Worm (Caenorhabditis elegans) whole organism, late embryonic: ENCODE data around the gene col-79.
A peak's percentile ranks its signal among the peaks of the same experiment; 100 is the strongest.

ENCODE experiments used
- C08G9.2 ChIP-seq: sonication (generic microtip); optimal IDR thresholded peaks from 2 replicates; lab custom pipeline; 2016; ENCODE audit warnings: mild to moderate bottlenecking, missing genetic modification characterization, moderate library complexity, missing compliant biosample characterization
- C38D4.7 ChIP-seq: fragments of 200-800 bp; sonication (Bioruptor generic); optimal IDR thresholded peaks from 2 replicates; lab custom pipeline; 2018; ENCODE audit warnings: mild to moderate bottlenecking, missing genetic modification characterization, moderate library complexity, missing compliant biosample characterization
- T23F11.4 ChIP-seq: fragments of 200-800 bp; sonication (Bioruptor generic); optimal IDR thresholded peaks from 2 replicates; lab custom pipeline; 2018; ENCODE audit warnings: mild to moderate bottlenecking, missing genetic modification characterization, missing compliant biosample characterization
- ahr-1 ChIP-seq: sonication (generic microtip); optimal IDR thresholded peaks from 2 replicates; lab custom pipeline; 2016; ENCODE audit warnings: missing genetic modification characterization, missing compliant biosample characterization
- ama-1 ChIP-seq: fragments of 150-350 bp; optimal IDR thresholded peaks from 2 replicates; lab custom pipeline; 2014
- ceh-14 ChIP-seq: sonication (generic microtip); optimal IDR thresholded peaks from 2 replicates; lab custom pipeline; 2016; ENCODE audit warnings: missing genotype, missing genetic modification characterization, missing compliant biosample characterization
- ceh-18 ChIP-seq: sonication (generic microtip); optimal IDR thresholded peaks from 2 replicates; lab custom pipeline; 2016; ENCODE audit warnings: missing genetic modification characterization, missing compliant biosample characterization
- ceh-19 ChIP-seq: fragments of 200-800 bp; sonication (Bioruptor generic); optimal IDR thresholded peaks from 2 replicates; lab custom pipeline; 2018; ENCODE audit warnings: mild to moderate bottlenecking, missing genetic modification characterization, missing compliant biosample characterization
- ceh-2 ChIP-seq: sonication (generic microtip); optimal IDR thresholded peaks from 2 replicates; lab custom pipeline; 2016; ENCODE audit warnings: missing genotype, missing genetic modification characterization, missing compliant biosample characterization
- ceh-22 ChIP-seq: sonication (generic microtip); optimal IDR thresholded peaks from 2 replicates; lab custom pipeline; 2017; ENCODE audit warnings: missing biosample characterization, missing genetic modification characterization
- ceh-30 ChIP-seq: fragments of 150-350 bp; optimal IDR thresholded peaks from 2 replicates; lab custom pipeline; 2014; ENCODE audit warnings: missing biosample characterization, missing genetic modification characterization
- ceh-31 ChIP-seq: sonication (generic microtip); optimal IDR thresholded peaks from 2 replicates; lab custom pipeline; 2016; ENCODE audit warnings: missing genetic modification characterization, missing compliant biosample characterization
- ceh-34 ChIP-seq: sonication (generic microtip); optimal IDR thresholded peaks from 2 replicates; lab custom pipeline; 2016; ENCODE audit warnings: mild to moderate bottlenecking, missing genetic modification characterization, missing compliant biosample characterization
- ceh-45 ChIP-seq: fragments of 200-800 bp; sonication (Bioruptor generic); IDR thresholded peaks from 2 replicates; pipeline ENCODE4 v1.3.6; 2022; ENCODE audit warnings: missing genetic modification reagents, missing genetic modification characterization, missing compliant biosample characterization
- ceh-48 ChIP-seq: sonication (generic microtip); optimal IDR thresholded peaks from 2 replicates; lab custom pipeline; 2016; ENCODE audit warnings: missing genetic modification characterization, inconsistent platforms, missing compliant biosample characterization
- ceh-6 ChIP-seq: fragments of 200-800 bp; sonication (Bioruptor generic); optimal IDR thresholded peaks from 2 replicates; lab custom pipeline; 2018; ENCODE audit warnings: mild to moderate bottlenecking, missing genetic modification characterization, missing compliant biosample characterization
- che-1 ChIP-seq: sonication (generic microtip); optimal IDR thresholded peaks from 2 replicates; lab custom pipeline; 2016; ENCODE audit warnings: mild to moderate bottlenecking, missing genetic modification characterization, missing compliant biosample characterization
- dve-1 ChIP-seq: sonication (generic microtip); optimal IDR thresholded peaks from 2 replicates; lab custom pipeline; 2017; ENCODE audit warnings: antibody characterized with exemption, mild to moderate bottlenecking, missing genetic modification characterization, missing compliant biosample characterization
- elt-4 ChIP-seq: sonication (generic microtip); optimal IDR thresholded peaks from 2 replicates; lab custom pipeline; 2016; ENCODE audit warnings: missing genetic modification characterization, missing compliant biosample characterization
- ets-4 ChIP-seq: sonication (generic microtip); optimal IDR thresholded peaks from 2 replicates; lab custom pipeline; 2016; ENCODE audit warnings: missing genetic modification characterization, missing compliant biosample characterization
- fax-1 ChIP-seq: sonication (generic microtip); optimal IDR thresholded peaks from 2 replicates; lab custom pipeline; 2016; ENCODE audit warnings: missing genotype, missing genetic modification characterization, missing compliant biosample characterization
- fkh-10 ChIP-seq: fragments of 150-350 bp; optimal IDR thresholded peaks from 2 replicates; lab custom pipeline; 2014; ENCODE audit warnings: missing biosample characterization, missing genetic modification reagents, missing genetic modification characterization
- fkh-6 ChIP-seq: sonication (generic microtip); optimal IDR thresholded peaks from 2 replicates; lab custom pipeline; 2016; ENCODE audit warnings: missing genetic modification characterization, missing compliant biosample characterization
- hlh-13 ChIP-seq: fragments of 200-800 bp; sonication (Bioruptor generic); optimal IDR thresholded peaks from 2 replicates; lab custom pipeline; 2018; ENCODE audit warnings: mild to moderate bottlenecking, missing genetic modification characterization, missing compliant biosample characterization
- hlh-30 ChIP-seq: sonication (generic microtip); optimal IDR thresholded peaks from 2 replicates; lab custom pipeline; 2017; ENCODE audit warnings: antibody characterized with exemption, missing genetic modification characterization, missing compliant biosample characterization; ENCODE audit not compliant: insufficient read depth
- hlh-6 ChIP-seq: sonication (generic microtip); optimal IDR thresholded peaks from 2 replicates; lab custom pipeline; 2016; ENCODE audit warnings: missing genotype, missing genetic modification characterization, missing compliant biosample characterization
- lim-6 ChIP-seq: sonication (generic microtip); optimal IDR thresholded peaks from 2 replicates; lab custom pipeline; 2016; ENCODE audit warnings: missing genetic modification characterization, missing compliant biosample characterization
- lin-11 ChIP-seq: fragments of 200-800 bp; sonication (Bioruptor generic); optimal IDR thresholded peaks from 2 replicates; lab custom pipeline; 2018; ENCODE audit warnings: mild to moderate bottlenecking, missing genetic modification characterization, missing compliant biosample characterization
- mec-3 ChIP-seq: sonication (generic microtip); optimal IDR thresholded peaks from 2 replicates; lab custom pipeline; 2016; ENCODE audit warnings: borderline replicate concordance, missing genetic modification characterization, missing compliant biosample characterization
- nhr-11 ChIP-seq: fragments of 150-350 bp; optimal IDR thresholded peaks from 2 replicates; lab custom pipeline; 2014; ENCODE audit warnings: missing biosample characterization, missing genetic modification characterization
- pat-9 ChIP-seq: fragments of 200-800 bp; sonication (Bioruptor generic); optimal IDR thresholded peaks from 2 replicates; lab custom pipeline; 2018; ENCODE audit warnings: mild to moderate bottlenecking, missing genetic modification characterization, moderate library complexity, missing compliant biosample characterization
- pha-4 ChIP-seq: fragments of 150-350 bp; optimal IDR thresholded peaks from 2 replicates; lab custom pipeline; 2018; ENCODE audit warnings: missing biosample characterization, missing genetic modification reagents, missing genetic modification characterization
- rnt-1 ChIP-seq: sonication (generic microtip); optimal IDR thresholded peaks from 2 replicates; lab custom pipeline; 2016; ENCODE audit warnings: missing genetic modification characterization, missing compliant biosample characterization
- sdc-2 ChIP-seq: sonication (generic microtip); optimal IDR thresholded peaks from 2 replicates; lab custom pipeline; 2016; ENCODE audit warnings: missing genotype, missing genetic modification characterization, missing compliant biosample characterization
- sox-2 ChIP-seq: fragments of 200-800 bp; sonication (Bioruptor generic); IDR thresholded peaks from 2 replicates; pipeline ENCODE4 v1.3.6; 2022; ENCODE audit warnings: missing genetic modification reagents, missing genetic modification characterization, missing compliant biosample characterization
- tbx-2 ChIP-seq: sonication (generic microtip); optimal IDR thresholded peaks from 2 replicates; lab custom pipeline; 2016; ENCODE audit warnings: missing genetic modification characterization, missing compliant biosample characterization
- tbx-7 ChIP-seq: sonication (generic microtip); optimal IDR thresholded peaks from 2 replicates; lab custom pipeline; 2016; ENCODE audit warnings: missing genotype, missing genetic modification characterization, missing compliant biosample characterization
- unc-42 ChIP-seq: sonication (generic microtip); optimal IDR thresholded peaks from 2 replicates; lab custom pipeline; 2016; ENCODE audit warnings: missing genotype, missing genetic modification characterization, missing compliant biosample characterization
- zip-5 ChIP-seq: sonication (generic microtip); optimal IDR thresholded peaks from 2 replicates; lab custom pipeline; 2016; ENCODE audit warnings: missing genetic modification characterization, missing compliant biosample characterization
- ztf-16 ChIP-seq: sonication (generic microtip); optimal IDR thresholded peaks from 2 replicates; lab custom pipeline; 2017; ENCODE audit warnings: missing genetic modification characterization, missing compliant biosample characterization

Gene col-79

DNA sequence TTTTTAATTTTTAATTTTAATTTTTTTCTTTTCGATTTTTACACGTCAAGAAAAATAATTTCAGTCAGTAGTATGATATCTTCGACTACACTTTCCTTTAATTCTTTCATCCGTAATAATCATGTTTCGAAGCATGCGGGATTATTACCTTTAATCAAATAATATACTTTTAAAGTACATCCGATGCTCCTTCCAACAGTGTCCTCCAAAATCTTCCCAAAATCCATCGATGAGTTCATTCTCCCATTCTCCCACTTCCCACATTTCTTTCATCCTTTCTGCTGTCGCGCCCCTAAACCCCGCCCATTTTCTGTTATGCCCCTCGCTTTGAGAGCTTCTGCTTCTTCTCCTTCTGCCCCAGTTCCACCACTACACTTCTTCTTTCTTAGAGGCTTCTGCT lies 8.7 kb upstream of the col-79 start, which contains the start of gene lgc-57:
lgc-57 (plus strand) TSS at position 301 of the 400 bp plus-strand sequence.
- no peak for TF ChIP-seq sox-2 (GFP tag; lab: Robert Waterston, UW)
- TF ChIP-seq ceh-34 (tag; lab: Kevin White, UChicago), result no peak
- TF ChIP-seq ztf-16, result no peak
- no peak for TF ChIP-seq ceh-19
- no peak for TF ChIP-seq rnt-1 (tag; lab: Kevin White, UChicago)
- no peak for TF ChIP-seq lim-6 (tag; lab: Kevin White, UChicago)
- no peak for TF ChIP-seq nhr-11
- no peak for TF ChIP-seq ceh-22 (tag; lab: Kevin White, UChicago)
- TF ChIP-seq, all 69 proteins: peak for 0

DNA sequence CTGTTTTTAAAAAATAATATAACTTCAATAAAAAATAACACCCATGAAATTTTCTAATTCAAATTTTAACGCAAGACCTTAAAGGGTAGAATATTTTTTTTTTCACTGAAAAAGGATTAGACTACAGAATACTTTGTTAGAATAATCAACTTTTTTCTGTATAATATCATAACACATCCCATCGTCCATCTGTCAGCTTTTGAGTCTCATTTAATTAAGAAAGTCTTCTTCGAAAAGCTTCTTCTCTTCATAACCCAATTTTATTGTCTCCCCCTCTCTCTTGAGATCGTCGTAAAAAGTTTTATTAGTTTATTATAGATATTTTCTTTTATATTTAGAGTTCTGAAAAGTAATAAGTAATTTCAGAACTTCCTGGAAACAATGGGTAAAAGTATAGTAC lies 7.4 kb upstream of the col-79 start:
- TF ChIP-seq unc-42 (tag; lab: Kevin White, UChicago), result peak; percentile 77
- no peak for TF ChIP-seq T23F11.4
- TF ChIP-seq hlh-13 (GFP tag; lab: Kevin White, UChicago), result no peak

DNA sequence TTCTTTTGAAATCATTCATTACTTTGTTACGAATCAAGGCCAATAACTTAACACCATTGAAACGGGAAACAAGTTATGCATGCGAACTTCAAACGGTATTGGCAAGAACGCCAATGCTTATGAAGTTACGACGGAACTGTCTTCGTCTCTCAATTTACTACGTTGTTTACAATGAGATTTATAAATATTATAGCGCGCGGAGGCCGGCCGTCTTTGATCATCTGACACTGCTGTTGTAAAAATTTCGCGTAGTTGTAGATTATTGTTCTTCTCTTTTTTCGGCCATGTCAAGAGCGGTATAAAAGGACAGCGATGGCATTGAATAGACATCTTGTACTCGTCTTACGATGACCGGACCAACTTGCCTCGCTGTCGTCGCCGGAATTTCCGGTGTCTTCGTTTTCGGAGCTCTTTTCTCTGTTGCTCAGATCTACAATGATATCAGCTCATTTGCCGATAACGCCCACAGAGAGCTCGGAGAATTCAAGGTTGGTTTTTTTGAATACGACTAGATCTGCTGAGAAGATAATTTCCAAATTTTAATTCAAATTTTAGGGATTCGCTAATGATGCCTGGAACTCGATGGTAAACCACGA lies 1.3 kb downstream of the col-79 start, which contains the start of gene col-39:
col-39 (plus strand) TSS at position 342 of the 596 bp plus-strand sequence.
- TF ChIP-seq sdc-2 (tag; lab: Kevin White, UChicago) (no peak), ceh-30 (tag; lab: Kevin White, UChicago) (no peak), ceh-14 (tag; lab: Kevin White, UChicago) (no peak), ceh-2 (tag; lab: Kevin White, UChicago) (no peak), hlh-30 (no peak)
- TF ChIP-seq, all 69 proteins: peak for 0

DNA sequence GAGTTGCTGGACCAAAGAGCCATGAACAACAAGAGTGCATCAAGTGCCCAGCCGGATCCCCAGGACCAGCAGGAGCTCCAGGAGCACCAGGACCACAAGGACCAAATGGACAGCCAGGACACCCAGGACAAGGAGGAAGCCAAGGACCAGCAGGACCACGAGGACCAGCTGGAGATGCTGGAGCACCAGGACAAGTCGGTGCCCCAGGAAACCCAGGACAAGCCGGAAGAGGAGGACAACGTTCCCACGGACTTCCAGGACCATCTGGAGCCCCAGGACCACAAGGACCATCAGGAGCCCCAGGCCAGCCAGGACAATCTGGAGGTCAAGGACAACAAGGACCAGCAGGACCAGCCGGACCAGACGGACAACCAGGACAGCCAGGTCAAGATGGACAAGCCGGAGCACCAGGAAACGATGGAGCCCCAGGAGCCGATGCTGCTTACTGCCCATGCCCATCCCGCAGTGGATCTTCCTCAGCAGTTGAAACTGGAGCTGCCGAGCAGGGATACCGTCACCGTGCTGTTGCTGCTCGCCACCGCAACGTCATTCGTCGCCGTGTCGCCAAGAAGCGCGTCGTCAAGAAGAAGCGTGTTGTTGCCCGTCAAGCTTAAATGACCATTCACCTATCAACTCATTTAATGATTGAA lies 2.1 kb downstream of the col-79 start:
- TF ChIP-seq ceh-34 (tag; lab: Kevin White, UChicago), result no peak
- TF ChIP-seq che-1, result no peak
- peak; percentile 22 for TF ChIP-seq C08G9.2 (tag; lab: Kevin White, UChicago)
- no peak for TF ChIP-seq ama-1
- TF ChIP-seq fkh-10 (GFP tag; lab: Kevin White, UChicago), result no peak
- peak; percentile 50 for TF ChIP-seq elt-4 (tag; lab: Kevin White, UChicago)
- TF ChIP-seq tbx-2 (tag; lab: Kevin White, UChicago), result no peak
- TF ChIP-seq lin-11 (tag; lab: Kevin White, UChicago), result no peak
- TF ChIP-seq C38D4.7 (GFP tag; lab: Kevin White, UChicago), result no peak
- TF ChIP-seq fkh-6 (tag; lab: Kevin White, UChicago), result no peak
- no peak for TF ChIP-seq ceh-48 (tag; lab: Kevin White, UChicago)
- no peak for TF ChIP-seq ceh-30 (tag; lab: Kevin White, UChicago)
- TF ChIP-seq ceh-19, result no peak
- no peak for TF ChIP-seq ets-4
- no peak for TF ChIP-seq lim-6 (tag; lab: Kevin White, UChicago)
- TF ChIP-seq hlh-6 (tag; lab: Kevin White, UChicago), result peak; percentile 52
- TF ChIP-seq fax-1 (tag; lab: Kevin White, UChicago), result no peak
- TF ChIP-seq pha-4, result no peak
- no peak for TF ChIP-seq dve-1 (tag; lab: Kevin White, UChicago)
- no peak for TF ChIP-seq ceh-6 (GFP tag; lab: Kevin White, UChicago)
- no peak for TF ChIP-seq hlh-13 (GFP tag; lab: Kevin White, UChicago)
- no peak for TF ChIP-seq zip-5 (tag; lab: Kevin White, UChicago)
- TF ChIP-seq ceh-31 (tag; lab: Kevin White, UChicago), result no peak

DNA sequence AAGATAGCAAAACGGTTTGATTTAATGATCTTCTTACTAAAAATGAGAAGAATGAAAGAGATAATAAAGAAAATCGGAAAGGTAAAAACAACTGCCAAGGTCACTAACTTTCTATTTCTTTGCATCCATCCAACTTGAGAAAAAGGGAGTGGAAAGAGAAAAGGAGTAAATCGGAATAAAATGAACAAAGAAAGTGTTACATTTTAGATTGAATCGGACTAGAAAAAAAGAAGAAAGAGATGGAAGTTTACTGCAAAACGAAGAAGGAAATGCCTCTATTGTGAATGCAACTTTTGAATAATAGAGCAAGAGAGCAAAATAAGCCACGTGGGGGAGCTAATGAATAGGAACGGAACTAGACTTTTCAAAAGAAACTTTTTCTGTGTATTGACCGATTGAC lies 2.6 kb downstream of the col-79 start:
- TF ChIP-seq C38D4.7 (GFP tag; lab: Kevin White, UChicago) (no peak), ceh-45 (GFP tag; lab: Robert Waterston, UW) (no peak), mec-3 (tag; lab: Kevin White, UChicago) (no peak), elt-4 (tag; lab: Kevin White, UChicago) (no peak), nhr-11 (no peak), tbx-2 (tag; lab: Kevin White, UChicago) (no peak), che-1 (no peak), hlh-13 (GFP tag; lab: Kevin White, UChicago) (no peak), ets-4 (no peak), ahr-1 (tag; lab: Kevin White, UChicago) (no peak), sox-2 (GFP tag; lab: Robert Waterston, UW) (no peak), ceh-6 (GFP tag; lab: Kevin White, UChicago) (no peak), pat-9 (no peak), tbx-7 (tag; lab: Kevin White, UChicago) (no peak), ceh-18 (tag; lab: Kevin White, UChicago) (no peak), C08G9.2 (tag; lab: Kevin White, UChicago) (no peak), T23F11.4 (no peak)
